Fruit fly (Drosophila melanogaster): Measurements from ENCODE around the gene dnt.

DNA sequence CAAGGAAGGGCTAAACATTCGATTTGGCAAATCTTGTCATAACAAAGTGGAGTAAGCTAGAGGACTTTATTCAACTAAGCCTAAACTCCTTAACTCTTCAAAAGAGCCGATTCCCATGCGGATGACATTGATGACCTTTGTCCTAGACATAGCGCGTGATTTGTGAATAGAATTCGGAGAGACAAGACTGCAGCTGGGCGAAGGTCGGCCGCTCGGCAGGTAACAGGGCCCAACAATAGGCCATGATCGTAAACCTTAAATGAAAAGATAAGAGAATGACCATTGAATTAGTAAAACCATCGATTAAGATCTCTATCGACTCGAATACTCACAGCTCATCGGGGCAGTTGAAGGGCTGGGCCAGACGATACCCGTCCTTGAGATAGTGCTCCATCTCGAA, 24.0 kb downstream of the dnt start:
- TF ChIP-seq CG10431 (GFP tag; optimal IDR thresholded peaks at IDR 0.05) (no peak), klu (GFP tag; IDR thresholded peaks at IDR 0.05) (no peak), CG18476 (GFP tag; optimal IDR thresholded peaks at IDR 0.05) (no peak), slou (GFP tag; optimal IDR thresholded peaks at IDR 0.05) (no peak), ap (GFP tag; IDR thresholded peaks at IDR 0.05) (no peak), ase (GFP tag; IDR thresholded peaks at IDR 0.05) (no peak), lmd (GFP tag; IDR thresholded peaks at IDR 0.05) (no peak), CG7987 (GFP tag; optimal IDR thresholded peaks at IDR 0.05) (no peak), ham (GFP tag; IDR thresholded peaks at IDR 0.05) (no peak), CG7745 (tag; optimal IDR thresholded peaks at IDR 0.05) (no peak), psq (GFP tag; optimal IDR thresholded peaks at IDR 0.05) (no peak), HHEX (GFP tag; optimal IDR thresholded peaks at IDR 0.05) (no peak), CG17568 (GFP tag; optimal IDR thresholded peaks at IDR 0.05) (no peak)

Measured in whole organism, embryonic.